Worm (Caenorhabditis elegans) whole organism, L4 larva: ENCODE data around the gene hsp-1.
A peak's percentile ranks its signal among the peaks of the same experiment; 100 is the strongest.

ENCODE experiments used
- F26F4.8 ChIP-seq: fragments of 200-800 bp; sonication (Bioruptor generic); conservative IDR thresholded peaks from 2 replicates; pipeline ENCODE4 v1.3.6; 2022; ENCODE audit warnings: missing genetic modification characterization, missing compliant biosample characterization
- F49E8.2 ChIP-seq: sonication (generic microtip); optimal IDR thresholded peaks from 2 replicates; lab custom pipeline; 2016; ENCODE audit warnings: missing compliant biosample characterization, mild to moderate bottlenecking, missing genetic modification characterization, borderline replicate concordance
- T26A8.4 ChIP-seq: fragments of 200-800 bp; sonication (Bioruptor generic); IDR thresholded peaks from 2 replicates; pipeline ENCODE4 v1.3.6; 2022; ENCODE audit warnings: missing genetic modification characterization, missing compliant biosample characterization
- Y105C5A.15 ChIP-seq: fragments of 200-800 bp; sonication (Bioruptor generic); IDR thresholded peaks from 2 replicates; pipeline ENCODE4 v1.3.6; 2022; ENCODE audit warnings: missing genetic modification characterization, missing compliant biosample characterization
- Y48G9A.11 ChIP-seq: fragments of 200-800 bp; sonication (Bioruptor generic); IDR thresholded peaks from 2 replicates; pipeline ENCODE4 v1.3.6; 2022; ENCODE audit warnings: missing genetic modification reagents, missing genetic modification characterization, missing compliant biosample characterization
- Y5F2A.4 ChIP-seq: fragments of 200-800 bp; sonication (Bioruptor generic); optimal IDR thresholded peaks from 2 replicates; lab custom pipeline; 2018; ENCODE audit warnings: mild to moderate bottlenecking, missing genetic modification characterization, missing compliant biosample characterization
- ZK337.2 ChIP-seq: fragments of 200-800 bp; sonication (Bioruptor generic); IDR thresholded peaks from 2 replicates; pipeline ENCODE4 v1.3.6; 2022; ENCODE audit warnings: missing genetic modification reagents, missing genetic modification characterization, missing compliant biosample characterization
- ZK546.5 ChIP-seq, 2 experiments: sonication (generic microtip); optimal IDR thresholded peaks; 2 replicates each; lab custom pipeline; 2017; ENCODE audit warnings: missing biosample characterization in 2 of 2, missing genetic modification characterization in 2 of 2
- aha-1 ChIP-seq: fragments of 150-350 bp; peaks from one replicate; lab custom pipeline; 2014; ENCODE audit warnings: missing biosample characterization, missing genetic modification characterization
- aly-2 ChIP-seq: sonication (generic microtip); optimal IDR thresholded peaks from 2 replicates; lab custom pipeline; 2018; ENCODE audit warnings: missing biosample characterization, missing genetic modification characterization
- attf-4 ChIP-seq: sonication (generic microtip); optimal IDR thresholded peaks from 3 replicates; lab custom pipeline; 2017; ENCODE audit warnings: missing biosample characterization, missing genetic modification characterization
- ceh-20 ChIP-seq: fragments of 200-800 bp; sonication (Bioruptor generic); IDR thresholded peaks from 2 replicates; pipeline ENCODE4 v1.3.6; 2022; ENCODE audit warnings: missing genetic modification reagents, missing genetic modification characterization, missing compliant biosample characterization
- ceh-82 ChIP-seq: sonication (generic microtip); optimal IDR thresholded peaks from 2 replicates; lab custom pipeline; 2017; ENCODE audit warnings: missing biosample characterization, missing genetic modification characterization
- cey-2 ChIP-seq: sonication (generic microtip); optimal IDR thresholded peaks from 3 replicates; lab custom pipeline; 2017; ENCODE audit warnings: missing genetic modification characterization, mild to moderate bottlenecking, missing compliant biosample characterization, antibody characterized with exemption, borderline replicate concordance; ENCODE audit not compliant: insufficient read depth
- daf-12 ChIP-seq: fragments of 150-350 bp; optimal IDR thresholded peaks from 2 replicates; lab custom pipeline; 2014; ENCODE audit warnings: missing biosample characterization, missing genetic modification reagents, missing genetic modification characterization
- daf-16 ChIP-seq, 3 experiments: sonication (generic microtip); optimal IDR thresholded peaks; 2 replicates each; lab custom pipeline; 2016 to 2017; ENCODE audit warnings: missing genetic modification characterization in 3 of 3, missing genetic modification reagents in 3 of 3, mild to moderate bottlenecking in 2 of 3, missing compliant biosample characterization in 2 of 3, missing biosample characterization in 1 of 3, moderate library complexity in 1 of 3
- daf-19 ChIP-seq: fragments of 200-800 bp; sonication (Bioruptor generic); conservative IDR thresholded peaks from 2 replicates; pipeline ENCODE4 v1.3.6; 2022; ENCODE audit warnings: missing genetic modification characterization, missing compliant biosample characterization
- daf-8 ChIP-seq: fragments of 200-800 bp; sonication (Bioruptor generic); IDR thresholded peaks from 2 replicates; pipeline ENCODE4 v1.3.6; 2022; ENCODE audit warnings: missing genetic modification characterization, missing compliant biosample characterization
- dmd-8 ChIP-seq: fragments of 200-800 bp; sonication (Bioruptor generic); IDR thresholded peaks from 2 replicates; pipeline ENCODE4 v1.3.6; 2022; ENCODE audit warnings: missing genetic modification characterization, missing compliant biosample characterization
- dpl-1 ChIP-seq: fragments of 150-350 bp; optimal IDR thresholded peaks from 2 replicates; lab custom pipeline; 2014; ENCODE audit warnings: missing biosample characterization, missing genetic modification reagents, missing genetic modification characterization
- egl-43 ChIP-seq: fragments of 200-800 bp; sonication (Bioruptor generic); IDR thresholded peaks from 2 replicates; pipeline ENCODE4 v1.3.6; 2022; ENCODE audit warnings: missing genetic modification reagents, missing genetic modification characterization, missing compliant biosample characterization
- fkh-10 ChIP-seq: fragments of 150-350 bp; optimal IDR thresholded peaks from 2 replicates; lab custom pipeline; 2014; ENCODE audit warnings: missing biosample characterization, missing genetic modification reagents, missing genetic modification characterization
- fos-1 ChIP-seq: fragments of 150-350 bp; optimal IDR thresholded peaks from 2 replicates; lab custom pipeline; 2014; ENCODE audit warnings: missing biosample characterization, missing genetic modification characterization
- hif-1 ChIP-seq, 2 experiments: sonication (generic microtip); optimal IDR thresholded peaks; 2 replicates each; lab custom pipeline; 2016 to 2017; ENCODE audit warnings: missing compliant biosample characterization in 2 of 2, missing genetic modification characterization in 2 of 2, missing genetic modification reagents in 2 of 2, missing genotype in 2 of 2, mild to moderate bottlenecking in 1 of 2
- hlh-30 ChIP-seq: sonication (generic microtip); optimal IDR thresholded peaks from 2 replicates; lab custom pipeline; 2017; ENCODE audit warnings: antibody characterized with exemption, mild to moderate bottlenecking, missing genetic modification characterization, missing compliant biosample characterization; ENCODE audit not compliant: insufficient read depth
- hmg-1.1 ChIP-seq: fragments of 200-800 bp; sonication (Bioruptor generic); IDR thresholded peaks from 2 replicates; pipeline ENCODE4 v1.3.6; 2022; ENCODE audit warnings: missing genetic modification reagents, missing genetic modification characterization, missing compliant biosample characterization
- lin-15B ChIP-seq: fragments of 150-350 bp; sonication (generic microtip); optimal IDR thresholded peaks from 3 replicates; lab custom pipeline; 2014; ENCODE audit warnings: missing biosample characterization, missing genetic modification characterization
- lin-29 ChIP-seq: fragments of 200-800 bp; sonication (Bioruptor generic); IDR thresholded peaks from 2 replicates; pipeline ENCODE4 v1.3.6; 2022; ENCODE audit warnings: missing genetic modification reagents, missing genetic modification characterization, missing compliant biosample characterization
- lin-38 ChIP-seq: fragments of 200-800 bp; sonication (Bioruptor generic); IDR thresholded peaks from 2 replicates; pipeline ENCODE4 v1.3.6; 2022; ENCODE audit warnings: missing genetic modification reagents, missing genetic modification characterization, missing compliant biosample characterization
- lin-39 ChIP-seq: fragments of 150-350 bp; optimal IDR thresholded peaks from 2 replicates; lab custom pipeline; 2014; ENCODE audit warnings: missing biosample characterization, missing genetic modification reagents, missing genetic modification characterization
- lir-3 ChIP-seq: sonication (generic microtip); optimal IDR thresholded peaks from 2 replicates; lab custom pipeline; 2016; ENCODE audit warnings: mild to moderate bottlenecking, missing genetic modification characterization, missing compliant biosample characterization
- madf-5 ChIP-seq, 2 experiments: fragments of 200-800 bp; sonication (Bioruptor generic); IDR thresholded peaks; 2 replicates each; pipeline ENCODE4 v1.3.6; 2022; ENCODE audit warnings: missing compliant biosample characterization in 2 of 2, missing genetic modification characterization in 2 of 2
- mdl-1 ChIP-seq, 2 experiments: fragments of 150-350 bp in 1 of 2; sonication (generic microtip) in 1 of 2; optimal IDR thresholded peaks; 2 replicates each; lab custom pipeline; 2014 to 2017; ENCODE audit warnings: missing biosample characterization in 2 of 2, missing genetic modification characterization in 2 of 2
- nhr-10 ChIP-seq: fragments of 150-350 bp; optimal IDR thresholded peaks from 2 replicates; lab custom pipeline; 2014; ENCODE audit warnings: missing biosample characterization, missing genetic modification characterization
- nhr-28 ChIP-seq: fragments of 150-350 bp; optimal IDR thresholded peaks from 2 replicates; lab custom pipeline; 2014; ENCODE audit warnings: missing biosample characterization, missing genetic modification characterization
- nhr-6 ChIP-seq: fragments of 150-350 bp; optimal IDR thresholded peaks from 2 replicates; lab custom pipeline; 2014; ENCODE audit warnings: missing biosample characterization, missing genetic modification characterization
- nhr-76 ChIP-seq: fragments of 150-350 bp; optimal IDR thresholded peaks from 2 replicates; lab custom pipeline; 2014; ENCODE audit warnings: missing biosample characterization, missing genetic modification characterization
- pha-4 ChIP-seq, 2 experiments: fragments of 150-350 bp in 1 of 2; fragments of 200-800 bp in 1 of 2; sonication (Bioruptor generic) in 1 of 2; IDR thresholded peaks in 1 of 2; optimal IDR thresholded peaks in 1 of 2; 2 replicates each; pipeline versions ENCODE4 v1.3.6 to Lab custom; 2014 to 2022; ENCODE audit warnings: missing genetic modification characterization in 2 of 2, missing genetic modification reagents in 2 of 2, missing biosample characterization in 1 of 2, missing compliant biosample characterization in 1 of 2
- pqm-1 ChIP-seq: sonication (generic microtip); optimal IDR thresholded peaks from 2 replicates; lab custom pipeline; 2017; ENCODE audit warnings: missing biosample characterization, missing genetic modification characterization
- skn-1 ChIP-seq: fragments of 150-350 bp; optimal IDR thresholded peaks from 2 replicates; lab custom pipeline; 2014; ENCODE audit warnings: missing biosample characterization, missing genetic modification characterization
- snpc-4 ChIP-seq: fragments of 150-350 bp; optimal IDR thresholded peaks from 2 replicates; lab custom pipeline; 2014; ENCODE audit warnings: missing biosample characterization, missing genetic modification characterization
- spr-3 ChIP-seq: fragments of 200-800 bp; sonication (Bioruptor generic); optimal IDR thresholded peaks from 2 replicates; lab custom pipeline; 2018; ENCODE audit warnings: mild to moderate bottlenecking, missing genetic modification characterization, missing compliant biosample characterization
- tag-97 ChIP-seq: fragments of 200-800 bp; sonication (Bioruptor generic); IDR thresholded peaks from 2 replicates; pipeline ENCODE4 v1.3.6; 2022; ENCODE audit warnings: missing genetic modification characterization, missing compliant biosample characterization
- tra-1 ChIP-seq: fragments of 200-800 bp; sonication (Bioruptor generic); IDR thresholded peaks from 2 replicates; pipeline ENCODE4 v1.3.6; 2022; ENCODE audit warnings: missing genetic modification reagents, missing genetic modification characterization, missing compliant biosample characterization
- unc-39 ChIP-seq: sonication (generic microtip); optimal IDR thresholded peaks from 2 replicates; lab custom pipeline; 2017; ENCODE audit warnings: missing biosample characterization, missing genetic modification characterization
- vab-7 ChIP-seq: fragments of 200-800 bp; sonication (Bioruptor generic); IDR thresholded peaks from 2 replicates; pipeline ENCODE4 v1.3.6; 2022; ENCODE audit warnings: missing genetic modification reagents, missing genetic modification characterization, missing compliant biosample characterization
- zag-1 ChIP-seq: fragments of 150-350 bp; optimal IDR thresholded peaks from 2 replicates; lab custom pipeline; 2014; ENCODE audit warnings: missing biosample characterization, missing genetic modification characterization
- zfp-2 ChIP-seq: sonication (generic microtip); optimal IDR thresholded peaks from 2 replicates; lab custom pipeline; 2016; ENCODE audit warnings: mild to moderate bottlenecking, missing genetic modification characterization, missing compliant biosample characterization
- zip-2 ChIP-seq: fragments of 150-350 bp; optimal IDR thresholded peaks from 2 replicates; lab custom pipeline; 2014; ENCODE audit warnings: missing biosample characterization, missing genetic modification characterization
- ztf-7 ChIP-seq: fragments of 150-350 bp; optimal IDR thresholded peaks from 2 replicates; lab custom pipeline; 2014; ENCODE audit warnings: missing biosample characterization, missing genetic modification characterization

hsp-1 gene

DNA sequence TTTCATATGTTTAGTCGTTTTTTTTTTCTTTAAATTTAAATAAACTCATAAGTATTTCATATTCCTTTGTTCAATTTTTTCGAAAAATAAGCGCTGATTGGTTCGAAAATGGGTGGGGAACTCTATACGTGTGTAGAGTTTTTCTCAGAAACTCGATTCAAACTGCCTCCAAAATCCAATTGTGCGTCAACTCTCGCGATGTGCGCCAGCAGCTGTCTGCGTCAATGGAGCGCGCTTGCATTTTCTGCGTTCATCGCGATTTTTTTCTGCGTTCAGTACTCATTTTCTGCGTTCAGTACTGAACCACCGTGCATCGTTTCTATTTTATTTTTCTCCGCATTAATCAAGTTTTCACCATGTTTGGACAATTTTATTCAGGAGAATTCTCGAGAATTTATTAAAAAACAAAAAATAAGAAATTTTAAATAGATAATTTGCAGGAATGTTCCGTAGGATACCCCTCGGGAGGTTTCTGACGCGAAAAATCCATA is 29.0 kb upstream of the hsp-1 start, which contains the start of gene eelo-2 (continued):
- TF ChIP-seq pha-4 (GFP tag; IDR thresholded peaks at IDR 0.05; lab: Robert Waterston, UW), result peak; percentile 95
- TF ChIP-seq pha-4 (tag; optimal IDR thresholded peaks at IDR 0.05; lab: Kevin White, UChicago), result peak; percentile 6
- TF ChIP-seq hif-1 (tag; optimal IDR thresholded peaks at IDR 0.05; lab: Kevin White, UChicago), result peak; percentile 74 to 91
- TF ChIP-seq lin-39 (tag; lab: Kevin White, UChicago), result peak; percentile 52
- no peak for TF ChIP-seq attf-4 (tag; lab: Kevin White, UChicago)
- no peak for TF ChIP-seq aly-2 (tag; lab: Kevin White, UChicago)
- peak; percentile 100 for TF ChIP-seq dpl-1 (GFP tag; lab: Kevin White, UChicago)
- TF ChIP-seq F26F4.8 (GFP tag; lab: Robert Waterston, UW), result no peak
- TF ChIP-seq Y105C5A.15 (GFP tag; lab: Robert Waterston, UW), result 0 out of 2 replicates have a peak, but pooled peaks have one; percentile 19
- TF ChIP-seq spr-3, result peak; percentile 96
- peak; percentile 34 for TF ChIP-seq snpc-4 (tag; lab: Kevin White, UChicago)
- peak; percentile 94 for TF ChIP-seq tra-1 (GFP tag; lab: Robert Waterston, UW)
- TF ChIP-seq zip-2, result peak; percentile 73
- peak; percentile 99 for TF ChIP-seq nhr-6
- no peak for TF ChIP-seq daf-12 (tag; lab: Kevin White, UChicago)
- peak; percentile 1 for TF ChIP-seq cey-2 (tag; lab: Kevin White, UChicago)
- peak; percentile 85; the same call in 1 of the 2 replicates for TF ChIP-seq daf-19 (GFP tag; lab: Robert Waterston, UW)
- TF ChIP-seq hmg-1.1 (GFP tag; lab: Robert Waterston, UW), result peak; percentile 97
- TF ChIP-seq nhr-10 (tag; lab: Kevin White, UChicago), result peak; percentile 71
- TF ChIP-seq Y5F2A.4 (GFP tag; lab: Kevin White, UChicago), result peak; percentile 78
- no peak for TF ChIP-seq tag-97 (GFP tag; lab: Robert Waterston, UW)
- TF ChIP-seq pqm-1 (tag; lab: Kevin White, UChicago), result peak; percentile 63
- TF ChIP-seq lin-38, result peak; percentile 100
- 0 out of 2 replicates have a peak, but pooled peaks have one; percentile 13 for TF ChIP-seq dmd-8 (GFP tag; lab: Robert Waterston, UW)
- TF ChIP-seq mdl-1 (tag; optimal IDR thresholded peaks at IDR 0.05; lab: Kevin White, UChicago), result peak in 1 of 2 experiments; percentile 79
- TF ChIP-seq ceh-20 (GFP tag; lab: Robert Waterston, UW), result peak; percentile 96
- TF ChIP-seq Y48G9A.11 (GFP tag; lab: Robert Waterston, UW), result peak; percentile 75
- peak; percentile 97 for TF ChIP-seq lin-29
- peak; percentile 87 for TF ChIP-seq lir-3
- TF ChIP-seq egl-43 (GFP tag; lab: Robert Waterston, UW), result peak; percentile 90
- TF ChIP-seq ZK337.2 (GFP tag; lab: Robert Waterston, UW), result peak; percentile 70; the same call in 1 of the 2 replicates
- TF ChIP-seq F49E8.2 (tag; lab: Kevin White, UChicago), result peak; percentile 96
- peak; percentile 98 for TF ChIP-seq T26A8.4
- TF ChIP-seq ZK546.5 (tag; optimal IDR thresholded peaks at IDR 0.05; lab: Kevin White, UChicago), result peak in 1 of 2 experiments; percentile 79
- TF ChIP-seq nhr-76, result peak; percentile 75
- TF ChIP-seq hlh-30, result peak; percentile 93
- peak; percentile 68 for TF ChIP-seq fos-1 (tag; lab: Kevin White, UChicago)
- peak; percentile 97 for TF ChIP-seq fkh-10 (GFP tag; lab: Kevin White, UChicago)
- peak; percentile 57 to 74; a peak in 2 of 4 replicates for TF ChIP-seq madf-5 (GFP tag; IDR thresholded peaks at IDR 0.05; lab: Robert Waterston, UW)
- peak; percentile 66 to 91 for TF ChIP-seq daf-16 (GFP tag; optimal IDR thresholded peaks at IDR 0.05; lab: Kevin White, UChicago)
- TF ChIP-seq daf-16 (tag; optimal IDR thresholded peaks at IDR 0.05; lab: Kevin White, UChicago), result peak; percentile 80
- TF ChIP-seq nhr-28 (tag; lab: Kevin White, UChicago), result peak; percentile 91
- peak; percentile 90 for TF ChIP-seq ztf-7 (tag; lab: Kevin White, UChicago)
- peak; percentile 96 for TF ChIP-seq lin-15B
- peak; percentile 99 for TF ChIP-seq aha-1 (tag; lab: Kevin White, UChicago)
- TF ChIP-seq ceh-82 (tag; lab: Kevin White, UChicago), result peak; percentile 62
- TF ChIP-seq zag-1 (tag; lab: Kevin White, UChicago), result peak; percentile 86
- no peak for TF ChIP-seq daf-8 (GFP tag; lab: Robert Waterston, UW)
- peak; percentile 84 for TF ChIP-seq zfp-2
- peak; percentile 87 for TF ChIP-seq vab-7 (GFP tag; lab: Robert Waterston, UW)
- TF ChIP-seq unc-39 (tag; lab: Kevin White, UChicago), result no peak
- no peak for TF ChIP-seq skn-1 (tag; lab: Kevin White, UChicago)
